Worm (Caenorhabditis elegans): ENCODE results near the gene str-45.

The str-45 gene

DNA sequence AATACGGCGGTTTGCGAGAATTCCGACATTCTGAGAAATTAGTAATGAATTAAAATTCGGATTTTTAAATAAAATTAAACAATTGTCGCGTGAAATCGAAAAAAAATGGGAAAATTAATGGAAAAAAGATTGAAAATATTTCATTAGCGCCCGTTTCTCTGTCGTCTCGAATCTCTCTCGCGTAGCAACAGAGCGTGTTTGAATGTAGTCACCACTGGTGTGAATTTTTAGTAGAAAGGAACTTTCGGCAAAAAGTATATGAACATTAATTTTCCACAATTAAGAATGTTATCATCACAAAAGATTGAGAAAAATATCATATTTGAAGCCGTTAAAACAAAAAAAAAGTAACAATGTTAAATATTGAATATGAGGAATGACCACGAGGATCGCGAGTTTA, 22.0 kb upstream of the str-45 start, which contains the start of gene aipl-1 (continued):
- TF ChIP-seq ceh-100 (GFP tag; IDR thresholded peaks at IDR 0.05) = peak; percentile 95
- peak; percentile 25 for TF ChIP-seq snpc-3.4 (tag; optimal IDR thresholded peaks at IDR 0.05)
- TF ChIP-seq lsl-1 (GFP tag; optimal IDR thresholded peaks at IDR 0.05) = peak; percentile 48
- no peak for TF ChIP-seq ets-4 (GFP tag; optimal IDR thresholded peaks at IDR 0.05)
- TF ChIP-seq ceh-91 (GFP tag; IDR thresholded peaks at IDR 0.05) = peak; percentile 46
- TF ChIP-seq nfyb-1 (GFP tag; IDR thresholded peaks at IDR 0.05) = no peak
- no peak for TF ChIP-seq lsy-27 (tag; optimal IDR thresholded peaks at IDR 0.05; ENCODE audit: borderline replicate concordance, insufficient read depth)
- TF ChIP-seq Y53G8AR.9 (GFP tag; conservative IDR thresholded peaks at IDR 0.05) = no peak
- peak; percentile 7 for TF ChIP-seq dpl-1 (GFP tag; optimal IDR thresholded peaks at IDR 0.05)
- no peak for TF ChIP-seq snpc-1.1 (tag; optimal IDR thresholded peaks at IDR 0.05; ENCODE audit: insufficient read depth)
- no peak for TF ChIP-seq ztf-6 (GFP tag; IDR thresholded peaks at IDR 0.05)
- TF ChIP-seq hmg-1.2 (GFP tag; IDR thresholded peaks at IDR 0.05) = peak; percentile 98
- no peak for TF ChIP-seq rpc-1 (optimal IDR thresholded peaks at IDR 0.05)
- TF ChIP-seq rpc-1 (tag; optimal IDR thresholded peaks at IDR 0.05) = no peak
- TF ChIP-seq F23B12.7 (tag; optimal IDR thresholded peaks at IDR 0.05; ENCODE audit: insufficient read depth) = peak; percentile 76
- TF ChIP-seq atf-7 (tag; optimal IDR thresholded peaks at IDR 0.05) = no peak
- TF ChIP-seq ccch-3 (GFP tag; optimal IDR thresholded peaks at IDR 0.05) = no peak
- TF ChIP-seq lin-40 (tag; optimal IDR thresholded peaks at IDR 0.05) = no peak
- TF ChIP-seq mcd-1 (GFP tag; IDR thresholded peaks at IDR 0.05) = peak; percentile 90

DNA sequence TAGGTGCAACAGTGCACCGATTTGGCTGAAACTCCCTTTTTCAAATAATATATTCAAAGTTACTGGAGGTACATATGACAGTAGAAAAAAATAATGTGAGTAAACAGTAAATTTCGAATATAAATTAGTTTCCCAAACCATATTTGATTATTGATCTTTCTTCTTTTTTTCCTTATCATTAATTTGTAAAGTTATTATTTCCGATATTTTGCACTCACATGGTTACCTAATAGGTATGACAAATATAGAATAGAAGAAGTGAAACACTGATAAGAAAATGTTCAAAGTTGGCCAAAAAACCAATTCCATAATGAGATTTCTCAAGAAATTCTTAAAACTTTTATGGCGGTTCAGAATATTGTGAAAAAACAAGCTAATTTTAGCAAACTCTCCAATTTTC, 19.0 kb upstream of the str-45 start:
- TF ChIP-seq B0019.2 (GFP tag; conservative IDR thresholded peaks at IDR 0.05) (no peak), nhr-80 (tag; optimal IDR thresholded peaks at IDR 0.05) (peak; percentile 3), tbx-9 (tag; optimal IDR thresholded peaks at IDR 0.05; ENCODE audit: borderline replicate concordance) (no peak), nhr-179 (tag; optimal IDR thresholded peaks at IDR 0.05) (no peak), B0336.3 (GFP tag; IDR thresholded peaks at IDR 0.05) (no peak), F10E7.11 (tag; optimal IDR thresholded peaks at IDR 0.05) (no peak), F55B11.4 (tag; optimal IDR thresholded peaks at IDR 0.05; ENCODE audit: borderline replicate concordance, insufficient read depth) (no peak), cebp-1 (GFP tag; IDR thresholded peaks at IDR 0.05) (no peak), cebp-1 (tag; optimal IDR thresholded peaks at IDR 0.05) (no peak), sdz-38 (tag; optimal IDR thresholded peaks at IDR 0.05) (no peak)

DNA sequence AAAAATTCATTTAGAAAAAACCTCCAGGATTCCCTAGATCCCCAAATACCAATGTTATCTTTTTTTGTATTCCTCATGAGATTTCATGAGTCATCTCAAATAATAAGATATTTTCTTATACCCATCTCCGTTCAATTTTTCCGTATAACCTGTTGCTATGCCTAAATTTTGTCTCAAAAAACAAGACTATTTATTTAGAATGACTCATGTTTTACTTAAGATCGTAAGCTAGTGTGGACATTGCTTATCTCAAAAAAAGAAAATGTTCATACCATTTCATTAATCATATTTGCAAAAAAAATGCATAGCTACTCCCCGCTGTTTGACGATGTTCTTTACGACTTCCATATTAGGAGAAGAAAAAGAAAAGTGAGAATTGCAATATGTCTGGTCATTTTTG, 18.5 kb upstream of the str-45 start, which contains the start of gene K08F9.3:
K08F9.3 (plus strand) TSS at position 301 of the 400 bp plus-strand sequence.
- no peak for TF ChIP-seq Y53F4B.3 (GFP tag; IDR thresholded peaks at IDR 0.05)
- TF ChIP-seq aptf-3 (GFP tag; IDR thresholded peaks at IDR 0.05) = no peak

DNA sequence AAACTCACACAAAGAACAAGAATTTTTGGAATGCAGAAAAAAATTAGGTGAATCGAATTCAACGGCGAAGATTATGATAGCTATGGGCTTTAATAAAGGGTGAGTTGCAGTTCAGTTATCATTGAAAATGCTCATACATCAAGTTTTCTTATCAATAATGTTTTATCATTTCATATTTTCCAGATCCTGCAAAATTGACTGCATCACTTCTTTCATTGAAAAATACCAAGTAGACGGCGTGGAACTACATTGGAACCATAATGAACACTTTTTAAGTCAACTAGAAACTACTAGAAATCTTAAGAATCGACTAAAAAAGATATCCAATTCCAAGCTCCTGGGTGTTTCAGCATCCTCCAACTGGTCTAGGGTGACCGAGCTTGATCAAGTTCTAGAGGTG, 15.5 kb upstream of the str-45 start, which contains the start of gene K08F9.1:
K08F9.1 (minus strand) TSS at position 101 of the 400 bp plus-strand sequence.
- no peak for TF ChIP-seq hlh-12 (tag; optimal IDR thresholded peaks at IDR 0.05)
- no peak for TF ChIP-seq Y53G8AR.9 (GFP tag; conservative IDR thresholded peaks at IDR 0.05)
- TF ChIP-seq lsl-1 (GFP tag; optimal IDR thresholded peaks at IDR 0.05) = no peak
- no peak for TF ChIP-seq F57A8.1 (GFP tag; optimal IDR thresholded peaks at IDR 0.05)
- TF ChIP-seq egl-18 (GFP tag; IDR thresholded peaks at IDR 0.05) = no peak

Measured in whole organism, young adult.